Worm (Caenorhabditis elegans) whole organism, early embryonic: Measurements from ENCODE around the gene F21C10.7.

Experiments
- B0310.2 ChIP-seq: sonication (generic microtip); optimal IDR thresholded peaks from 2 replicates; lab custom pipeline; 2016; ENCODE audit warnings: mild to moderate bottlenecking, missing genetic modification characterization, missing compliant biosample characterization
- F13C5.2 ChIP-seq: sonication (generic microtip); optimal IDR thresholded peaks from 2 replicates; lab custom pipeline; 2017; ENCODE audit warnings: mild to moderate bottlenecking, missing genetic modification characterization, inconsistent platforms, missing compliant biosample characterization
- aly-1 ChIP-seq: sonication (generic microtip); optimal IDR thresholded peaks from 2 replicates; lab custom pipeline; 2016; ENCODE audit warnings: missing genetic modification characterization, missing compliant biosample characterization
- ama-1 ChIP-seq: fragments of 150-350 bp; optimal IDR thresholded peaks from 2 replicates; lab custom pipeline; 2014
- ceh-13 ChIP-seq: fragments of 200-800 bp; sonication (Bioruptor generic); optimal IDR thresholded peaks from 2 replicates; lab custom pipeline; 2018; ENCODE audit warnings: mild to moderate bottlenecking, missing genetic modification characterization, missing compliant biosample characterization
- ceh-36 ChIP-seq: sonication (generic microtip); optimal IDR thresholded peaks from 2 replicates; lab custom pipeline; 2016; ENCODE audit warnings: missing genetic modification characterization, inconsistent platforms, missing compliant biosample characterization
- ets-7 ChIP-seq: sonication (generic microtip); optimal IDR thresholded peaks from 2 replicates; lab custom pipeline; 2016; ENCODE audit warnings: missing genotype, missing genetic modification characterization, missing compliant biosample characterization
- flt-1 ChIP-seq: fragments of 200-800 bp; sonication (Bioruptor generic); IDR thresholded peaks from 2 replicates; pipeline ENCODE4 v1.3.6; 2022; ENCODE audit warnings: missing genetic modification characterization, missing compliant biosample characterization
- hmbx-1 ChIP-seq: sonication (generic microtip); optimal IDR thresholded peaks from 2 replicates; lab custom pipeline; 2016; ENCODE audit warnings: mild to moderate bottlenecking, missing genetic modification characterization, missing compliant biosample characterization
- hmg-4 ChIP-seq: fragments of 200-800 bp; sonication (Bioruptor generic); optimal IDR thresholded peaks from 2 replicates; lab custom pipeline; 2018; ENCODE audit warnings: mild to moderate bottlenecking, missing genetic modification characterization, missing compliant biosample characterization
- hnd-1 ChIP-seq: sonication (generic microtip); optimal IDR thresholded peaks from 2 replicates; lab custom pipeline; 2016; ENCODE audit warnings: missing genetic modification characterization, missing compliant biosample characterization
- pes-1 ChIP-seq: fragments of 200-800 bp; sonication (Bioruptor generic); IDR thresholded peaks from 2 replicates; pipeline ENCODE4 v1.3.6; 2022; ENCODE audit warnings: missing genetic modification reagents, missing genetic modification characterization, missing compliant biosample characterization
- scrt-1 ChIP-seq: fragments of 200-800 bp; sonication (Bioruptor generic); IDR thresholded peaks from 2 replicates; pipeline ENCODE4 v1.3.6; 2022; ENCODE audit warnings: missing genetic modification characterization, missing compliant biosample characterization
- sea-1 ChIP-seq: fragments of 200-800 bp; sonication (Bioruptor generic); conservative IDR thresholded peaks from 2 replicates; pipeline ENCODE4 v1.3.6; 2022; ENCODE audit warnings: missing genetic modification characterization, missing compliant biosample characterization
- tbx-11 ChIP-seq: fragments of 200-800 bp; sonication (Bioruptor generic); IDR thresholded peaks from 2 replicates; pipeline ENCODE4 v1.3.6; 2022; ENCODE audit warnings: missing genetic modification characterization, missing compliant biosample characterization
- tbx-37 ChIP-seq: fragments of 200-800 bp; sonication (Bioruptor generic); conservative IDR thresholded peaks from 2 replicates; pipeline ENCODE4 v1.3.6; 2022; ENCODE audit warnings: missing genetic modification reagents, missing genetic modification characterization, missing compliant biosample characterization
- tra-4 ChIP-seq: sonication (generic microtip); optimal IDR thresholded peaks from 2 replicates; lab custom pipeline; 2017; ENCODE audit warnings: missing genetic modification characterization, missing compliant biosample characterization

F21C10.7 gene

DNA sequence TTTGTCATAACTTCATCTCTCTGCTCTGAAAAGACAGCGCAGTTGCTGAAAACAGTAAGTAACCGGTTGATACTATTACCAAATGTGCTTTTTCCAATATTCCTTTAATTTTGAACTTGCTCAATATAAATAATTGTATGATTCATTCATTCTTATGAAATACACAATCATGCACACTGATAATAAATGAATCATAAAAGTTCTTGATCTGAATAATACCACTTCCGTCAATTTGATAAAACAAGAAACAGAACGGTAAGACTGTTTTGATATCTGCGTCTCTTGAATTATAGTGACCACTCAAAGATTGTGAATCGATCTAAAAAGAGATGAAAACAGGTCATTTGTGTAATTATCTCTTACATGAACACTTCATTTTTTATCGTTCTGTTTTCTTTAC, 13.7 kb downstream of the F21C10.7 start, which contains the start of gene F21C10.4:
F21C10.4 (plus strand) TSS at position 301 of the 400 bp plus-strand sequence.
- TF ChIP-seq flt-1 (GFP tag; lab: Robert Waterston, UW) (no peak), tbx-37 (GFP tag; lab: Robert Waterston, UW) (no peak), tra-4 (no peak), ets-7 (tag; lab: Kevin White, UChicago) (no peak), B0310.2 (tag; lab: Kevin White, UChicago) (no peak), scrt-1 (no peak), hmg-4 (GFP tag; lab: Kevin White, UChicago) (no peak), hnd-1 (tag; lab: Kevin White, UChicago) (no peak), sea-1 (GFP tag; lab: Robert Waterston, UW) (no peak), ama-1 (lab: Kevin White, UChicago) (no peak), hmbx-1 (tag; lab: Kevin White, UChicago) (no peak), ceh-13 (GFP tag; lab: Kevin White, UChicago) (no peak), aly-1 (tag; lab: Kevin White, UChicago) (no peak), ceh-36 (tag; lab: Kevin White, UChicago) (no peak), pes-1 (GFP tag; lab: Robert Waterston, UW) (no peak), tbx-11 (GFP tag; lab: Robert Waterston, UW) (no peak), F13C5.2 (no peak)

DNA sequence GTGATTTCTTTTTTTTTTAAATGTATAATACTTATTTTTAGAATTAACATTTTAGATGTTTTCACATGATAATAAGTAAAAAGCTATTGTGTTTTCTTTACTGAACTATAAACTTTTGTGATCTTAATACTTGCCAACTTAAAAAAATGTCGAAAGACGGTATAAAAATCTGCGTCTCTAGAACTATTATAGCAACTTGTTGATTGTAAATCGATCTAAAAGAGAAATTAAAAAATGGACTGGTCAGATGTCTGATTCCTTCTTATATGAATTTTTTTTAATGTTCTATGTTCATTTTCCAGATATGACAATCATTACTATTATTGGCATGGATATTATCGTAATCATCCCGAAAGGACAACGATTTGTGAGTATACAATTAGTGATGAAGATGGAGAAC, 15.2 kb downstream of the F21C10.7 start, which contains the start of gene F21C10.3:
F21C10.3 (plus strand) TSS at position 301 of the 400 bp plus-strand sequence.
- TF ChIP-seq tra-4 (no peak), sea-1 (GFP tag; lab: Robert Waterston, UW) (no peak), hmbx-1 (tag; lab: Kevin White, UChicago) (no peak)

DNA sequence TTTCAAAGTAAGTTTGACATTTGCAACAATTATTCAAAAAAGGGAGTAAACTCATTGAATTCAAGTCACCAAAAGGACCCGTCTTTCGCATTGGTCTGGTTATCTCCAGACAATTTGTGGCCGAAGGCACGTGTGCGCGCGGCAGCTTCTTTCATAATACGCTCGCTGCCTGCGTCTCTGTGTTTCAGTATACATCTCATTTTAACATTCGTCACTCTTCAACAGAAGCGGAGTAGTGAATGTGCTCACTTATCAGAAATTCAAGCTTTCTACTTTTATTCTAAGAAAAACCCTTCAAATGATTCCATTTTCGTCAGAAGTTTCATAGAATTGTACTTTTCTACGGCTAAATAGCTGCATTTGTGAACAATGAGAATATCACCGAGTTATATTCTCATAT, 16.0 kb downstream of the F21C10.7 start:
- TF ChIP-seq tbx-37 (GFP tag; lab: Robert Waterston, UW) (no peak), hmg-4 (GFP tag; lab: Kevin White, UChicago) (no peak), hmbx-1 (tag; lab: Kevin White, UChicago) (no peak), sea-1 (GFP tag; lab: Robert Waterston, UW) (no peak), ceh-13 (GFP tag; lab: Kevin White, UChicago) (no peak), ets-7 (tag; lab: Kevin White, UChicago) (no peak), tra-4 (no peak), ceh-36 (tag; lab: Kevin White, UChicago) (no peak), B0310.2 (tag; lab: Kevin White, UChicago) (no peak), tbx-11 (GFP tag; lab: Robert Waterston, UW) (no peak), F13C5.2 (no peak), scrt-1 (no peak), ama-1 (lab: Kevin White, UChicago) (no peak)

ce11 chrV:9130766-9131165, 18.2 kb downstream of the F21C10.7 start, which contains the start of gene F21C10.19:
Gene F21C10.19 (plus strand): TSS chrV:9131066.
- TF ChIP-seq ceh-36 (tag; lab: Kevin White, UChicago), result no peak
- no peak for TF ChIP-seq tbx-37 (GFP tag; lab: Robert Waterston, UW)
- TF ChIP-seq tra-4, result no peak
- TF ChIP-seq ama-1 (lab: Kevin White, UChicago), result no peak
- TF ChIP-seq sea-1 (GFP tag; lab: Robert Waterston, UW), result no peak
- no peak for TF ChIP-seq ets-7 (tag; lab: Kevin White, UChicago)
- no peak for TF ChIP-seq F13C5.2
- TF ChIP-seq flt-1 (GFP tag; lab: Robert Waterston, UW), result no peak
- no peak for TF ChIP-seq hmbx-1 (tag; lab: Kevin White, UChicago)
- TF ChIP-seq B0310.2 (tag; lab: Kevin White, UChicago), result no peak
- TF ChIP-seq hmg-4 (GFP tag; lab: Kevin White, UChicago), result no peak
- TF ChIP-seq aly-1 (tag; lab: Kevin White, UChicago), result no peak
- TF ChIP-seq scrt-1, result no peak
- TF ChIP-seq tbx-11 (GFP tag; lab: Robert Waterston, UW), result no peak
- no peak for TF ChIP-seq ceh-13 (GFP tag; lab: Kevin White, UChicago)
- no peak for TF ChIP-seq pes-1 (GFP tag; lab: Robert Waterston, UW)
- TF ChIP-seq hnd-1 (tag; lab: Kevin White, UChicago), result no peak

- TF ChIP-seq tbx-37 (GFP tag; lab: Robert Waterston, UW) (no peak), ceh-13 (GFP tag; lab: Kevin White, UChicago) (no peak), aly-1 (tag; lab: Kevin White, UChicago) (no peak), ama-1 (lab: Kevin White, UChicago) (no peak), tbx-11 (GFP tag; lab: Robert Waterston, UW) (no peak)
These were observed 19.5 kb downstream of the F21C10.7 start, which contains the start of gene F21C10.1 for ce11 chrV:9132043-9132442. Gene F21C10.1 (plus strand): TSS chrV:9132343.

DNA sequence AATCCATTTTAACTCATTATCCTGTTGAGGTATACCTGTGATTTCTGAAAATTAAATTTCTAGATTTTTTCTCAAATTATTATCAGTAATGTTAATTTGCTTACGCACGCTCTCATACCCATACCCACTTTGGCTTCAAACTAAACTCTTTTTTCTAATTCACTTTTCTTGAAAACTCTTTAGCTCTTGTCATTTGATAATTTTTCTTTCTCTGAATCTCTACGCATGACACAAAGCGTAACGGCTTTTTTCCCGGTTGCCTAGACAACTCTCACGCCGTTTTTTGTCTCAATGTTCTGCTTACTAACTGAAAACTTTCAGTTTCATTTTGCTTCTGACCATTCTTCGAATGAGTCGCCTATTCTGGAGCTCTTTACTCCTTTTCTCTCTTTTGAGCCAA, 21.4 kb downstream of the F21C10.7 start, which contains the start of gene B0222.1:
B0222.1 (plus strand) TSS at position 306 of the 400 bp plus-strand sequence.
- TF ChIP-seq hmg-4 (GFP tag; lab: Kevin White, UChicago) (no peak), scrt-1 (no peak), ets-7 (tag; lab: Kevin White, UChicago) (no peak)

- TF ChIP-seq F13C5.2, result no peak
- no peak for TF ChIP-seq scrt-1
- no peak for TF ChIP-seq ceh-36 (tag; lab: Kevin White, UChicago)
- no peak for TF ChIP-seq ama-1 (lab: Kevin White, UChicago)
- TF ChIP-seq flt-1 (GFP tag; lab: Robert Waterston, UW), result no peak
- no peak for TF ChIP-seq sea-1 (GFP tag; lab: Robert Waterston, UW)
- no peak for TF ChIP-seq ets-7 (tag; lab: Kevin White, UChicago)
- no peak for TF ChIP-seq aly-1 (tag; lab: Kevin White, UChicago)
- no peak for TF ChIP-seq hnd-1 (tag; lab: Kevin White, UChicago)
- no peak for TF ChIP-seq B0310.2 (tag; lab: Kevin White, UChicago)
- no peak for TF ChIP-seq ceh-13 (GFP tag; lab: Kevin White, UChicago)
- TF ChIP-seq hmbx-1 (tag; lab: Kevin White, UChicago), result no peak
These were observed 25.1 kb downstream of the F21C10.7 start, which contains the start of gene pitr-2 for ce11 chrV:9137618-9138017. Gene pitr-2 (minus strand): TSS chrV:9137718.
